Fruit fly (Drosophila melanogaster) whole organism, larva: ENCODE results near the gene capu.
A peak's percentile ranks its signal among the peaks of the same experiment; 100 is the strongest.

Experiments used
- noc ChIP-seq: fragments of 200-800 bp; sonication (Bioruptor generic); optimal IDR thresholded peaks from 3 replicates; lab custom pipeline; 2019; ENCODE audit warnings: missing biosample characterization, mild to moderate bottlenecking, missing genetic modification characterization, moderate library complexity

capu gene

DNA sequence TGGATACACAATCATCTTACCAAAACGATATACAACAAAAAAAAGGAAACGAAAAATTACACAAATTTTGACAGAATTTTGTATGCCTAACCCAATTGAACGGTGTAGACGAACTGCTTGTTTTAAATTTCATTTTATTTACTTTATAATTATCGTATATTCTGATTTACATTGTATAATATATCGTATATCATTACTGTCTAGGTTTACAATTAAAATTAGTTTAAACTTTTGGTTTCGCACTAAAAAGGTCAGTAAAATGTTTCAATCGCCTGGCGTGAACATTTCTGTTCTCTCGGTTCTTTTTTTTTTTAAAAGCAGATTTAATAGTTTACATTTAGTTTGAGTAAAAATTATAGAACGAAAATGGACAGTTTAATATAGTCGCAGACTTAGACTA, at the start of gene capu:
TSS of gene capu (minus strand) at position 101 of the 400 bp plus-strand sequence.
- no peak for TF ChIP-seq noc (tag; lab: Kevin White, UChicago)

DNA sequence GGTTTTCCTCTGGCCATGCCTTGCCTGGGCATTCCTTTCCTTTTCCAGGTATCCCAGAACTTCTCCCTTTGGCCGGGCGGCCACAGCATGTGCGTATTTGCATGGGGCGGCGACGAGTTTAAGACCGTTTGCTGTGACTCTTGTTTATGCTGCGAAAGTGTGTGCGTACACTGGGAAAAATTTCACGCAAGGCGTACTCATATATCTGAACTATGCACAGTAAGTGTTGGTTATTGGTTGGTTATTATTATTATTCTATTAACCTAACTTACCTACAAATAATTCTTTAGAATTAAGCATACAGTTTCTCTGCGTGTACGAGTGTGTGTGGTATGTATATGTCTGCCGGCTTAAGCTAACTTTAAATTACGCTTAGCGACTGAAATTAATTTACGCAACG, 39.4 kb upstream of the capu start:
- TF ChIP-seq noc (tag; lab: Kevin White, UChicago), result no peak

DNA sequence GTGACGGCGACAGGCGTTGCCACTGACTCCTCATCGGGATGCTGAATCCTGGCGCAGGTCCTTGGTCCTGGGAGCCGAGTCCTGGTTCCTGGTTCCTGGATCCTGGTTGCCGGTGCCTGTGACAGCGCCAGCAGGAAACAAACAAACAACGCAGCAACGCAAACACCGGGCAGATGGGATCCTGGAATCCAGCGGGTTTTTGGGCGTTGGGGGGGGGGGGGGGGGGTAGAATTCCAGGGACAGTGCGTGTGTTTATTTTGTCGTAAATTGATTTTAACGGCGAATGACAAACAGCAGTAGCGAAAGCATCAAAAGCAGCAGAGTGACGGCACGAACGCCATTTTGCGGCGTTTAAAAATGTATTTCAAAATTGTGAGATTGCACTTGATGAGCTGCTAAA, 37.6 kb upstream of the capu start:
- no peak for TF ChIP-seq noc (tag; lab: Kevin White, UChicago)

DNA sequence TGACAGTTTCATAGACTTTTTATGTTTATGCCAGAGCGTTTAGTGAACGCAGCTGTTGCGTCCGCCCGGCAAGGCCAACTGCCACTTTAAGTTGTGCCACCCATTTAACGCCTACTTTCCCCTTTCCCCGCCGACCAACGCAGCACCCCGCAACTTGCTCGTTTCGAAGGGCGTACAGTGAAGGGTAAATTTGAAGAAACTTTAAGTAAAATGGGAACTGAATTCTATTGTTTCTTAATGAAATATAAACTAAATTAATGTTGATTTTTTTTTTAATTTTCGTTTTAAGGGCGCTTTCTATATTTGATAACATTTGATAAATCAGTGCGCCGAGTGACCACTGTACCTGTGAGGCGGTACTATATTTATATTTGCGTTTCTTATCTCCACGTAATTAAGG, 36.1 kb upstream of the capu start:
- TF ChIP-seq noc (tag; lab: Kevin White, UChicago), result no peak

DNA sequence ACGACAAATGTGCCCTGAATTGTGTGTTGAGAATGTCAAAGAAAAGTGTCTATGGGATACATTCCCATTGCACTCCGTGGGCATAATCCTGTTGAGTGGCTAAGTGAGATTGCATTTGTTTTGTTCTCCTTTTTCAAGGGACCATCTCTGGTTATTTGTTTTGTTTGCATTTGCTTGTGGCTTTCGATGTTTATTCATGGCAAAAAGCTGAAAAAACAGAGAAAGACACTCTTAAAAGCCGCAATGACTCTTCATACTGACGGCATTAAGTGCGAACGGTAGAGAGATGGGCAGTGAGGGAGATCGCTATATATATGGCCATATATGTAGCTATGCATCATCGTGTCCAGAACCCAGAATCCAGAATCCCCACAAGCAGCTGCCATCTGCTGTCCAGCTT, 33.1 kb upstream of the capu start:
- no peak for TF ChIP-seq noc (tag; lab: Kevin White, UChicago)

DNA sequence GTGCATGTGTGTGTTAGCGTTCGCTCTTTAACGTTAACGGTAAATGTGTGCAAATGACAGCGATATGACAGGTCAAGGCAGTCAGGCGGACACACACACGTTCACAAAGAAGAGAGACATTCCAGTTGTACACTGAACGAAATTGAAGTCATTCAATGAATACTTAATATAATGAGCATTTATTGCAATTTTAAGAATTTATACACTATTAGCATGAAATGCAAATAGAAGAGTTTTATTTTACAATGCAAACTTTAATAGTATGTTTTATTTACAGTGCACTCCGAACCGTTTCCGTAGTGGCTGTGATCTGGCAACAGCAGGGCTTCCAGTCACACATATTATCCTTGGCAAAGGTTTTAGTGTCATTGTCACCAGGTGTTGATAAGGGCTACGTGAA, 32.4 kb upstream of the capu start:
- no peak for TF ChIP-seq noc (tag; lab: Kevin White, UChicago)

DNA sequence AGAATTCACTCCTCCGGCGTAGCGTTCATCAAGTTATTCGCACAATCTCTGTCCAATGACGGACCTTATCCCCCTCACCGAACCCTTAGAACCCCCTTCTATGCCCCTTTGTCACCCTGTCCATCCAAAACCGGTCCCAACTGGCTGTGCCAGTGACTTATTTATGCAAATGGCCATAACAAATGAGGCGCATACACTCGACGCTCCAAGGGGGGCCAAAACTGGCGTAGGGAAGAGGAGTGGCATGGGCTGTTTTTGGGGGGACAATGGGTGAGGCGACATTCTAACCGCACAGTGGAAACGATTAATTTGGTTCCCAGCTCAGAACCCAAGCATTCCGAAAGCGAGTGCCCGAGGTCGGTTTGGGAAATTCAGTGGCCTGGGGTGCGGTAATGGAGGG, 31.0 kb upstream of the capu start:
- TF ChIP-seq noc (tag; lab: Kevin White, UChicago), result no peak

DNA sequence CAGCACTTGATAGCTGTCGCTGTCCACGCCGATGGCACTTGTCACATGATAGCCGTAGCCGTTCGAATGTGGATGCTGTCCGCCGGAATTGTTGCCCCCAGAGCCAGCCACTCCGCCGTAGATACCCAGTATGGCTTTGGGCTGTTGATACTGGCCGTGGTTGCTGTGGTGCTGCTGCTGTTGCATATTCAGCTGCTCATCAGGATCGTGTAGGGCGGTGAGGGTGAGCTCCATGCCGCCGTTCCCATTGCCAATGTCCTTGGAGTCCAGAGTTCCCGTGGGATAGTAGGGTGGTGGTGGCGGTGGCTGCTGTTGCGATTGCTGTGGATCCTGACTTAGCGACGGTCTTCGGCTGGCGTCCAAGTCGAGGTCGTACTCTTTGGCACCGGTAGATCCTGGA, 14.2 kb upstream of the capu start:
- no peak for TF ChIP-seq noc (tag; lab: Kevin White, UChicago)

DNA sequence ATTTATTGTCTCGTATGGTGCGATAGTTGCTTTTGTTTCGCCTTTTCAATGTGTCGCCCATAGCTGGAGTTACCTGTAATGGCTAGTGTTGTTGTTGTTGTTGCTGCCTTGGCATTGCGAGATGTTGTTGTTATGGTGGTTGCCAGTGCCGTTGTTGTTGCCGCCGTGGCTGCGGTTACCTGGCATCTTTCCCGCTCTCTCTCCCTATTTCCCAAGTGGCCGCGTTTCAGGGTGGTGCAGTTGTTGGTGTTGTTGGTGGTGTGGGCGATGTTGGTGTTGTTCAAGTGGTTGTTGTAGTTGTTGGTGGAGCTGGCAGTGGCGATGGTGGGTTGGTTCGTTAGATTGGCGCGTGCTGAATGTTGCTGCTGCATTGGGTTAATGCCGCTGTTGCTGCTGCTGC, 12.0 kb upstream of the capu start:
- TF ChIP-seq noc (tag; lab: Kevin White, UChicago), result no peak

DNA sequence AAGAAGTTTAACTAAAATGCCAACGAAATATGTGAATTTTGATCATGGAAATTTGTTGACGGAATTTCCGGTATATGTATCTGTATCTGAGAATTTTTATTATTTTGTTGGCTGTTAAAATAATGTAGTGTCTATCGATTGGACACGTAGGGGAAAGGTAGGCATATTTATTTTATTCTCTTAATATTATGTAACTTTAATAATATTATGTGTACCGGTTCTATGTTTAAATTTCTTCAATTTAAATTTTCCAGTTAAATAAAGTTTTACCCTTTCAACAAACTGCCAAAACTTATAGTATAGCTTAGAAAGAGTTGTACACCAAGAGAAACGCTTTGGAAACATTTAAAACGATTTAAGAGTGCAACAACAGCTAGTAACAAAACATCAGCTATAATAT, 11.5 kb upstream of the capu start, which contains the start of gene Fpgs2:
TSS of gene Fpgs2 (minus strand) at position 101 of the 400 bp plus-strand sequence.
- TF ChIP-seq noc (tag; lab: Kevin White, UChicago), result no peak

DNA sequence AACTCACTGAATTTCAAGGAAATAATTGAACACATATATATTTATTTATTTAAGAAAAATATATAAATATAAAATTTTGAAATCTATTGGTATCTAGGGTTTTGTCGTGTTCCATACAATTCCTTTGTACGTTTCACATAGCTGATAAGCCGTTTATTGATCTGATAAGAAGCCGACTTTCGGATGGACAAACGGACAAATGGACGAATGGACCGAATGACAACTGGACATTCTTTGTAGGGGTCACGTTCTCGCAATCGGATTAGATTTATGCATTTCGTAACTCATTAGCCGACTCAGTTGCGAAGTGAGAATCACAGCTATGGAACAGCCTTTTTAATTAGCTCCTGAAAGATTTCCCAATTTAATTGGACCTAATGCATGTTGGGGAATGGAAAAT, 5.1 kb downstream of the capu start:
- TF ChIP-seq noc (tag; lab: Kevin White, UChicago), result no peak

DNA sequence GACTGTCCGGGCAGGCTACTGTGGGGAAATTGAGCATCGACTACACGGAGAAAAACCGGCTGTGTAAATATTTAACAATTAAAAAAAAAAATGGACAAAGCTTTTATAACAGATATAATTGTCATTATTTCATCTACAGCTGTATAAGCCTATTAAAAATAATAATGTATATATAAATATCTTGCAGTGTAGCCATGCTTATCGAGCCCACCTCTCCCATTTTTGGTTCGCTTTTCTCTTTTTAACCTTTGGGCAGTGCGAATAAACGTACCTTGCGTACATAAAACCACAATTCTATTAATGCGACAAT, 5.9 kb downstream of the capu start:
- peak; percentile 87 for TF ChIP-seq noc (tag; lab: Kevin White, UChicago)

DNA sequence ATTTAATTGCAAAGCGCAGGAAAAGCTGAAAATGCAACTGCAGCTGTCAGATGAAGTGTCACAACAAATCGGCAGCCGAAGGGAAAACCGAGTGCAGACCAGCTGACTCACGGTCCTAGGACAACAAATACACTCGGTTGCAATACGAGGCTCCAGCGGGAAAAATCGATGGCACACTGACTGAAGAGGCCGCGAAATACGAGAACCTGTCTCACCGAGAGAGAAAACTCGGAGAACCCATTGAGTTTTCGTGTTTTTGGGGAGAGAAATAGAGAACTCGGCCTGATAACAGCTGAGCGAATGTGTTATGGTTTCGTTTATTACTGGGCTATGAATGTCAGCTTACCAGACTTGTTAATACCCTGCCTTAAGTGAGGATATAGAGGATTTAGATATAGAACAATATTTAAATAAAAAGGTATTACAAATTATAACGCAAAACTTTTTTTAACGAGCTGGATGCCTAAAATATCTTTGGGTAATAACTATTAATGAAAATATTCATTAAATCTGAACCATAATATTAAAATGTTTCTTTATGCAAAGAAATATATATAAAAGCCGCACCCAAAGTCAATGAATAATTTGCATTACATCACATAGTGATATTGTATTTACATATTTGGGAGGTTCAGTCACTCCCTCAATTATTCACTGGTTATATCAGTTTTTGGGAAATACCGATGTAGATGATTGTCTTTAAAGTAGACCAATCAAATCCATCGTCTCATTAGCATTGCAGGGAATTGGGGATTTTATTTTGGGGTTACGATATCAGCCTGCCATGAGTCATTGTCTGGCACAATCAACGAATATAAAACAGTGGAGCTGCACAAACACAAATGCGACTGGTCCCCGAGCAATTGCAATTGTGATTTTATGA, 6.5 kb downstream of the capu start:
- peak; percentile 34 for TF ChIP-seq noc (tag; lab: Kevin White, UChicago)

DNA sequence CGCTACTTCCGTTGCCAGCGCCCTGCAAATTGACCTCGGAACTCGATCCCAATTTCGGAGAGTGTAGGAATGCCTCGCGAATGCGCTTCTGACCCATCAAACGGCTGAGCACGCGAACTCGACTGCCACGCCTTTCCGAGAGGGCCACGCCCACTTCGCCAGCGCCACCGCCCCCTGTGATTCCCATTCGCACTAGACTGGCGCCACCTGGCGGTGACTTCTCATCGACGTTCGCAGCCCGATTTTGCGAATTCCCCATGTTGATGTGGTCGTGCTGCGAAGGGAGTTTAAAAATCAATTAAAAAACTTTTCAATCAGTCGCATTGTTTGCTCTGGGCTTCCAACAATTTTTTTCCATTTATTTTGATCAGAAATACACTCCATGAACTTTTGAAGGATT, 9.3 kb downstream of the capu start:
- no peak for TF ChIP-seq noc (tag; lab: Kevin White, UChicago)

DNA sequence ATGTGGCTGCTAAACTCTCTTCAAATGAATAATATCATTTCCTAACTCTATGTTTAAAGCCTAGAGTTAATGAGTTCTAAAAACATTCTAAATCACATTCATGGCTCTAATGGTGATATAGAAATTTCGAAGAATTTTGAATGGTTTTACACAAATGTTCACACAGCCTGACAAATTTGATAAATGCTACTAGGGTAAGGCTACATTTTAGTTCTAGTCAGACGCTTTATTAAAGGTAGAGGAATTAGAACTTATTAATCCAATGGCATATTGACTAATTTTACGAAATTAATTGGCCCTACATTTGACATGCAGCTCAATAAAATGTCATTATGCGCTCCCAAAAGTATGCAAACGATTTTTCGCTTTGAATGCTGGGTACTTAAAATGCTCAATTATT, 12.8 kb downstream of the capu start:
- no peak for TF ChIP-seq noc (tag; lab: Kevin White, UChicago)

DNA sequence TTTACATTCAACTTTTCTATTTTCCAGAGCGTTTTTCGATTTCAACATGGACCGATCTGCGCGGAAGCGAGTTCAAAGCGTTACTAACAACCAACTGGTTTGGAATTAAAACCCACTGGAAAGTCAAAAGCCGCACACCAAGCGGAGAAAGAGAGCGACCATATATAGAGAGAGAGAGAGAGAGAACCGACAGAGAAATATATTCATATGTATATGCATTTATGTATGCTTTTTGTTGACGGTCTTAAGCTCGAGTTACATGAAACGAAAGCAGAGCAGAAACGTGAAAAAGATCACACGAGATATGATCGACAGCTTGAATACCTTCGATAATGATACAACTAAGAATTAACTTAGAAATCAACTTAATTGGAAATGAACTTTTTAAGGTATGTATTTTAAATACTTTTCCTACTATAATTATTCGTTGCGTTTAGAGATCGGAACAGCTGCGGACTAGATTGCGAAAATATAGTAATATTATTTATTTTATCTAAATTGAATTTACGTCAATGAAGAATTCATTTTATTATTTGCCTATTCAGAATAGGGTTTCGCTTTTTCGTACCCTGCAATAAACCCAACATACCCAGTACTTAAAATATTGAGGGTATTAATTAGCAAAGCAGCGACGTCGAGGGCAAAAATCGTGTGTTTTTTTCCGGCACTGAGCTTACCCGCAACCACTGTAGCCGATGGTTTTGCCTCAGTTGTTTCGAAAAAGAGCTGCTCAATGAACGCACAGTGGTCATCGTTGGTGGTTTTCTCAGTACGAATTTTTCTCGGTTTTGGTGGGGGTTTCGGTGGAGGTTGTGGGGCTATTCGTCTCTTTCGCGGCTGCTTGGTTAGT, 13.7 kb downstream of the capu start:
- peak; percentile 39 for TF ChIP-seq noc (tag; lab: Kevin White, UChicago)

DNA sequence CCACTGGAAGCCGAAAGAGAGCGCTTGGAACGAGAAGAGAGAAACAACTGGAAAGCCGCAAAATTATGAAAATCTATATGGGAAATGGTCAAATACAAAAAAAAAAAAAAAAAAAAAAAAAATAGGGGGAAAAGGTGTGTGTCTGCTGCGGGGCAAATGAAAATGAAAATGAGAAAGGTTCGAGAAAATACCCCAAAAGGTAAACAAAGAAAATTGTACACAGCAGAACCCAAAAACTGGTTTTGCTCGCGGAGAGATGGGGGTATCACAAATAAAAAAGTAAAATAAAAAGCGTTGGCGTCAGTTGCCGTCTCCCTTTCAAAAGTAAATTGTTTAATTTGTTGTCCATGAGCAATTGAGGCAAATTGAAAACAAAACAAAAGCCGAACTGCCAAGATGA, 14.5 kb downstream of the capu start:
- TF ChIP-seq noc (tag; lab: Kevin White, UChicago), result no peak
